Fruit fly (Drosophila melanogaster) whole organism, prepupa: Measurements from ENCODE around the gene HtrA2.

ENCODE experiments used
- CG16779 ChIP-seq: fragments of 200-800 bp; sonication (Bioruptor generic); optimal IDR thresholded peaks from 3 replicates; lab custom pipeline; 2017; ENCODE audit warnings: missing biosample characterization, mild to moderate bottlenecking, missing genetic modification characterization
- CG31627 ChIP-seq: fragments of 200-800 bp; sonication (Bioruptor generic); optimal IDR thresholded peaks from 3 replicates; lab custom pipeline; 2016; ENCODE audit warnings: missing biosample characterization, missing genetic modification characterization
- CG6163 ChIP-seq: fragments of 200-800 bp; sonication (Bioruptor generic); IDR thresholded peaks from 3 replicates; pipeline ENCODE4 v1.3.6; 2022; ENCODE audit warnings: missing biosample characterization, missing genetic modification characterization
- CG6854 ChIP-seq: fragments of 200-800 bp; sonication (Bioruptor generic); optimal IDR thresholded peaks from 2 replicates; lab custom pipeline; 2017; ENCODE audit warnings: missing biosample characterization, mild to moderate bottlenecking, missing genetic modification characterization
- CG8119 ChIP-seq: fragments of 200-800 bp; sonication (Bioruptor generic); IDR thresholded peaks from 3 replicates; pipeline ENCODE4 v1.3.6; 2022; ENCODE audit warnings: missing biosample characterization, missing genetic modification characterization
- CG8319 ChIP-seq: fragments of 200-800 bp; sonication (Bioruptor generic); optimal IDR thresholded peaks from 3 replicates; lab custom pipeline; 2016; ENCODE audit warnings: missing biosample characterization, missing genetic modification characterization
- Eip93F ChIP-seq: fragments of 200-800 bp; sonication (Bioruptor generic); optimal IDR thresholded peaks from 2 replicates; lab custom pipeline; 2016; ENCODE audit warnings: missing biosample characterization, mild to moderate bottlenecking, missing genetic modification characterization
- Hr38 ChIP-seq: sonication (Bioruptor generic); optimal IDR thresholded peaks from 2 replicates; lab custom pipeline; 2016; ENCODE audit warnings: missing biosample characterization, missing genetic modification characterization
- Smox ChIP-seq: fragments of 200-800 bp; sonication (Bioruptor generic); optimal IDR thresholded peaks from 3 replicates; lab custom pipeline; 2016; ENCODE audit warnings: missing biosample characterization, missing genetic modification characterization
- Sox102F ChIP-seq: fragments of 200-800 bp; sonication (Bioruptor generic); optimal IDR thresholded peaks from 2 replicates; lab custom pipeline; 2016; ENCODE audit warnings: missing biosample characterization, mild to moderate bottlenecking, missing genetic modification characterization
- esn ChIP-seq: fragments of 200-800 bp; sonication (Bioruptor generic); optimal IDR thresholded peaks from 2 replicates; lab custom pipeline; 2016; ENCODE audit warnings: missing biosample characterization, mild to moderate bottlenecking, missing genetic modification characterization, moderate library complexity
- ss ChIP-seq, 2 experiments: fragments of 200-800 bp; sonication (Bioruptor generic); optimal IDR thresholded peaks; 2 replicates in 1 of 2; 3 replicates in 1 of 2; lab custom pipeline; 2017 to 2018; ENCODE audit warnings: mild to moderate bottlenecking in 2 of 2, missing biosample characterization in 2 of 2, missing genetic modification characterization in 2 of 2, moderate library complexity in 1 of 2

dm6 chr3R:14542038-14542437 lies 30.5 kb upstream of the HtrA2 start:
- no peak for TF ChIP-seq esn (GFP tag; lab: Kevin White, UChicago)
- no peak for TF ChIP-seq CG16779 (tag; lab: Kevin White, UChicago)
- no peak for TF ChIP-seq Hr38 (GFP tag; lab: Kevin White, UChicago)
- TF ChIP-seq CG6854 (GFP tag; lab: Kevin White, UChicago), result no peak
- TF ChIP-seq CG31627, result no peak
- no peak for TF ChIP-seq Sox102F (GFP tag; lab: Kevin White, UChicago)
- no peak for TF ChIP-seq Smox (GFP tag; lab: Kevin White, UChicago)
- TF ChIP-seq ss (GFP tag; optimal IDR thresholded peaks at IDR 0.05; lab: Kevin White, UChicago), result no peak
- no peak for TF ChIP-seq CG6163 (GFP tag; lab: Robert Waterston, UW)
- TF ChIP-seq CG8319 (GFP tag; lab: Kevin White, UChicago), result no peak
- no peak for TF ChIP-seq Eip93F (GFP tag; lab: Kevin White, UChicago)
- no peak for TF ChIP-seq CG8119 (GFP tag; lab: Robert Waterston, UW)
